Fruit fly (Drosophila melanogaster): ENCODE results near the gene Pi3K68D.

DNA sequence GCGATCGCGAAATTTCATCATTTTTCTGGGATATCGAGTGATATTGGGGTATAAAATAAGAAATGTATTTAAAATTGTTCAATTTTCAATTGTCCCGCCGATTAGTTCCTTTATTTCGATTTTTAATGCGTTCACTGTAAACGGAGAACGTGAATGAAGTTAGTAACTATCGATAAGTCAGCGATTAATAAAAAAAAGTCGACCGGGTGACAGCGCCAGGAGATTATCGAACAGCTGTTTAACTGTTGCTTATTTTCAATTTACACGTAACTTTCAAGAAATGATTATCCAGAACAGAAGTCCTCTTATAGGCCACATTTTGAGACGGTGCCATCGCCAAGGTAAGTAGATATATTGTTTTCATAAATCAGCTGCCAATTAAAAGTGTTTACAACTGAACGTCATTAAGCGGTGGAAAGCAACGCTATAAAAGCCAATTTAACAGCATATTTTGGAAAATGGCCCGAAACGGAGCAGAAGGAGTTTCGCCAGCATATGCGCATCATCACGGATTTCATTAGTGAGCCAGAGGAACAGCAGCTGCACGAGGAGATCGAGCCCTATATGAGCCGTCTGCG, 25.5 kb upstream of the Pi3K68D start, which contains the start of gene CG14130:
- TF ChIP-seq CG9948 (tag; optimal IDR thresholded peaks at IDR 0.05) (no peak), CG34367 (tag; optimal IDR thresholded peaks at IDR 0.05) (no peak), CG4496 (GFP tag; IDR thresholded peaks at IDR 0.05) (no peak), EcR (GFP tag; optimal IDR thresholded peaks at IDR 0.05) (no peak), Ets98B (GFP tag; IDR thresholded peaks at IDR 0.05) (no peak), CG15710 (tag; optimal IDR thresholded peaks at IDR 0.05) (no peak), CG14655 (GFP tag; optimal IDR thresholded peaks at IDR 0.05) (no peak), fd96Ca (GFP tag; IDR thresholded peaks at IDR 0.05) (no peak), CG10348 (GFP tag; IDR thresholded peaks at IDR 0.05) (no peak), CG12605 (GFP tag; IDR thresholded peaks at IDR 0.05) (no peak), D1 (tag; optimal IDR thresholded peaks at IDR 0.05) (no peak), CG13204 (GFP tag; optimal IDR thresholded peaks at IDR 0.05) (no peak)

Measured in whole organism, pupa.